Fruit fly (Drosophila melanogaster): Measurements from ENCODE around the gene IP3K1.

The IP3K1 gene

DNA sequence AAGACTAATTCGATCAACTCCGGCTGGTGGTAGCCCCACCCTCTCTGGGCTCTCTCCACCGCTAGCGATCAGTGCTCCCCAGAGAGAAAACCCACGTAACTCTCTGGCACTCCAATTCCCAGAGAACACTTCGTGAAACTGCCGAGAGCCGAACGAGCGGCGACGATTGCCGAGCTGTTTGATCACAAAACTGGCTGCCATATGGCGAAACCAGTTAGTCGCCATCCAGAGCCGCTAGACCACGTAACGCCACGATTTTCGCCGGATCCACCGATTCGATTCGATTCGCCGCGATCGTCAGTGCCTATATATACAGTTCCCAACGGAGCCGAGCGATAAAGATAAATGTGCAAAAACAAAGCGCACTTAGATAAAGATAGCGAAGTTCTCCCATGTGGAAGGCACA, at the start of gene IP3K1:
TSS of gene IP3K1 (plus strand) at position 209 of the 406 bp plus-strand sequence.
- TF ChIP-seq Ets98B (GFP tag; IDR thresholded peaks at IDR 0.05) (peak; percentile 76), fd96Ca (GFP tag; IDR thresholded peaks at IDR 0.05) (peak; percentile 76; the same call in 2 of the 3 replicates), CG9948 (tag; optimal IDR thresholded peaks at IDR 0.05) (no peak), CG10348 (GFP tag; IDR thresholded peaks at IDR 0.05) (no peak), rn (GFP tag; IDR thresholded peaks at IDR 0.05) (no peak), CG32121 (GFP tag; IDR thresholded peaks at IDR 0.05) (peak; percentile 80), Snoo (tag; optimal IDR thresholded peaks at IDR 0.05) (peak; percentile 29), EcR (GFP tag; optimal IDR thresholded peaks at IDR 0.05) (peak; percentile 95), CG8159 (tag; optimal IDR thresholded peaks at IDR 0.05) (peak; percentile 17), CG12605 (GFP tag; IDR thresholded peaks at IDR 0.05) (peak; percentile 69), CG14655 (GFP tag; optimal IDR thresholded peaks at IDR 0.05) (no peak), CG15710 (tag; optimal IDR thresholded peaks at IDR 0.05) (peak; percentile 26), CG4496 (GFP tag; IDR thresholded peaks at IDR 0.05) (peak; percentile 68), Pif1B (GFP tag; optimal IDR thresholded peaks at IDR 0.05) (peak; percentile 62), CG13204 (GFP tag; optimal IDR thresholded peaks at IDR 0.05) (peak; percentile 51), gl (tag; optimal IDR thresholded peaks at IDR 0.05) (peak; percentile 55), CG8301 (tag; optimal IDR thresholded peaks at IDR 0.05) (no peak), Pif1A (GFP tag; optimal IDR thresholded peaks at IDR 0.05) (peak; percentile 56), CG17806 (tag; optimal IDR thresholded peaks at IDR 0.05) (no peak), CG34367 (tag; optimal IDR thresholded peaks at IDR 0.05) (no peak), D1 (tag; optimal IDR thresholded peaks at IDR 0.05) (no peak)

DNA sequence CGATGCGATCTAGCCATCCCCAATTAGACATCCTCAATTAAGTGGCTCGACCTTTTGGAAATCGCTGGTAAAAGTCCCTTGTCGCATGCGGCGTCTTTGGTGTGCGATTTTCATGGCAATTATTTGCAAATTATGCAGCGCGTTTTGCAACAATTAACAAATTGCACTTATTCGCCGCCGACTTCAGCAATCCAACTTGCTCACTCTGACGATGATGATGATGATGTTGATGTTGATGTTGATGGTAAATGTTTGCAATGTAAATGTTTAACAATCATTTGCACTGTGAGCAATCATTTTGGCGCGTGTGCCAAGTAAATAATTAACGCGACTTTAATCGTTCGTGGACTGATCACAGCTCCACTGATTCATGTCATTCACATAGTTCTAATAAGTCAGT, 48.0 kb upstream of the IP3K1 start:
- TF ChIP-seq CG14655 (GFP tag; optimal IDR thresholded peaks at IDR 0.05): no peak
- no peak for TF ChIP-seq rn (GFP tag; IDR thresholded peaks at IDR 0.05)
- TF ChIP-seq Pif1B (GFP tag; optimal IDR thresholded peaks at IDR 0.05): no peak
- no peak for TF ChIP-seq CG13204 (GFP tag; optimal IDR thresholded peaks at IDR 0.05)
- TF ChIP-seq EcR (GFP tag; optimal IDR thresholded peaks at IDR 0.05): no peak
- TF ChIP-seq CG15710 (tag; optimal IDR thresholded peaks at IDR 0.05): no peak
- 0 out of 3 replicates have a peak, but pooled peaks have one; percentile 13 for TF ChIP-seq CG4496 (GFP tag; IDR thresholded peaks at IDR 0.05)
- no peak for TF ChIP-seq Ets98B (GFP tag; IDR thresholded peaks at IDR 0.05)
- no peak for TF ChIP-seq CG8301 (tag; optimal IDR thresholded peaks at IDR 0.05)
- no peak for TF ChIP-seq gl (tag; optimal IDR thresholded peaks at IDR 0.05)
- TF ChIP-seq CG9948 (tag; optimal IDR thresholded peaks at IDR 0.05): no peak
- peak; percentile 14 for TF ChIP-seq CG34367 (tag; optimal IDR thresholded peaks at IDR 0.05)
- no peak for TF ChIP-seq D1 (tag; optimal IDR thresholded peaks at IDR 0.05)
- TF ChIP-seq Pif1A (GFP tag; optimal IDR thresholded peaks at IDR 0.05): peak; percentile 40
- TF ChIP-seq CG12605 (GFP tag; IDR thresholded peaks at IDR 0.05): no peak
- no peak for TF ChIP-seq CG10348 (GFP tag; IDR thresholded peaks at IDR 0.05)
- TF ChIP-seq Snoo (tag; optimal IDR thresholded peaks at IDR 0.05): peak; percentile 15
- no peak for TF ChIP-seq CG32121 (GFP tag; IDR thresholded peaks at IDR 0.05)
- peak; percentile 5 for TF ChIP-seq CG8159 (tag; optimal IDR thresholded peaks at IDR 0.05)
- no peak for TF ChIP-seq CG17806 (tag; optimal IDR thresholded peaks at IDR 0.05)

DNA sequence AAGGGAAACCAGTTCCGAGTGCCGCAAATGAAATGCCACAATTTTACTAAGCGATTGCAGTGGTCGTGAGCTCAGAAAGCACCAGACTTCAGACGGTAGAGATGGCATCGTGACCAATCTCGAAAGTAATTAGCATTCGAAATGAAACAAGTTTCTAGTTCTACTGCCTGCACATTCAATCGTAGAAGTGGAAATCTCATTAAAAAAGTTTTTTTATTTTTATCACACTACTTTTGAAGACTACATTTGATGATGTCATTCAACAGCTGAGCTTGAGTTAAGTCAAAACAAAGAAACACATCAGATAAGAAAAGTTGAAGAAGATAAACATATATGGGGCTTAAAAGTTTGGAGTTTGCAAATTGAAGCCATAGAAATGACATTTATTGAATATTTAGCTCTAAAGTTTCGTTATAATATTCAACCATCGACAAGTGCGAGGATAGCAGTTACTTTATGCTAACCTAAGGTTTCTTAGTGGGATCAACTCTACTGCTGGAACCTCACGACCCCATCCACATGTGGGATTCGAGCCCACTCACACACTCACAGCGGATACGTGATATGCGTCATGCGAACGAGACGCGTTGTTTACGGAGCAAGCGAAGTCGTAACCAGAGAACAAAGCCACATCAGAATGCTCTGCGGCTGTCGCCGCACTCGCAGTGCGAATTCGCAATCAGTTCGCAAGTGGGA, 46.0 kb upstream of the IP3K1 start, which contains the start of gene CG13117:
TSS of gene CG13117 (plus strand) at position 646 of the 696 bp plus-strand sequence.
- TF ChIP-seq CG12605 (GFP tag; IDR thresholded peaks at IDR 0.05) (peak; percentile 20; the same call in 1 of the 2 replicates), CG17806 (tag; optimal IDR thresholded peaks at IDR 0.05) (peak; percentile 2), CG14655 (GFP tag; optimal IDR thresholded peaks at IDR 0.05) (peak; percentile 62), CG32121 (GFP tag; IDR thresholded peaks at IDR 0.05) (no peak), CG15710 (tag; optimal IDR thresholded peaks at IDR 0.05) (peak; percentile 55), CG9948 (tag; optimal IDR thresholded peaks at IDR 0.05) (peak; percentile 3), gl (tag; optimal IDR thresholded peaks at IDR 0.05) (no peak), EcR (GFP tag; optimal IDR thresholded peaks at IDR 0.05) (no peak), CG4496 (GFP tag; IDR thresholded peaks at IDR 0.05) (peak; percentile 32; the same call in 1 of the 3 replicates), Ets98B (GFP tag; IDR thresholded peaks at IDR 0.05) (peak; percentile 62), rn (GFP tag; IDR thresholded peaks at IDR 0.05) (no peak), CG8159 (tag; optimal IDR thresholded peaks at IDR 0.05) (peak; percentile 58), Snoo (tag; optimal IDR thresholded peaks at IDR 0.05) (peak; percentile 11), CG8301 (tag; optimal IDR thresholded peaks at IDR 0.05) (peak; percentile 49), CG13204 (GFP tag; optimal IDR thresholded peaks at IDR 0.05) (no peak), Pif1A (GFP tag; optimal IDR thresholded peaks at IDR 0.05) (peak; percentile 5), D1 (tag; optimal IDR thresholded peaks at IDR 0.05) (no peak)

DNA sequence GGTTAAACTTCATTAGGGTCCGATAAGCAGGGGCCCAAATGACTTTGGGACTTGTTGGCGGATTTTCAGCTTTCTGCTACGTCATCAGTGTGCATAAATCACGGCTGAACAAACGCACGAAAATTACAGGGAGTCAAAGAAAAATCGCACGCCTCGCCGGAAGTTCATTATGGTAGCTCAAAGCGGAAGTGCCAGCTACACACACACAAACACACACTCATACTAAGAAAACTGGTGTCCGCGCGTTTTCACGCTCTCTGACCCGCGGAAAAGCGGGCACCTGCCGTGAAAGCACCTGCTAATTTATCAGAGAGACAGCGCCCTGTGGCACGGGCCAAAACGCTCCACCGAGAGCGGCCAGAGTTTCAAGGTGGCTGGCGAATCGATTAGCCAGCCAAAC, 44.8 kb upstream of the IP3K1 start:
- TF ChIP-seq CG34367 (tag; optimal IDR thresholded peaks at IDR 0.05): no peak
- TF ChIP-seq Pif1A (GFP tag; optimal IDR thresholded peaks at IDR 0.05): no peak
- no peak for TF ChIP-seq Pif1B (GFP tag; optimal IDR thresholded peaks at IDR 0.05)
- TF ChIP-seq CG14655 (GFP tag; optimal IDR thresholded peaks at IDR 0.05): no peak
- TF ChIP-seq CG4496 (GFP tag; IDR thresholded peaks at IDR 0.05): no peak
- TF ChIP-seq CG8301 (tag; optimal IDR thresholded peaks at IDR 0.05): no peak
- no peak for TF ChIP-seq CG15710 (tag; optimal IDR thresholded peaks at IDR 0.05)
- TF ChIP-seq CG8159 (tag; optimal IDR thresholded peaks at IDR 0.05): no peak
- no peak for TF ChIP-seq CG13204 (GFP tag; optimal IDR thresholded peaks at IDR 0.05)
- TF ChIP-seq fd96Ca (GFP tag; IDR thresholded peaks at IDR 0.05): no peak
- no peak for TF ChIP-seq Snoo (tag; optimal IDR thresholded peaks at IDR 0.05)
- no peak for TF ChIP-seq CG17806 (tag; optimal IDR thresholded peaks at IDR 0.05)
- no peak for TF ChIP-seq rn (GFP tag; IDR thresholded peaks at IDR 0.05)
- no peak for TF ChIP-seq EcR (GFP tag; optimal IDR thresholded peaks at IDR 0.05)
- TF ChIP-seq CG10348 (GFP tag; IDR thresholded peaks at IDR 0.05): no peak
- TF ChIP-seq CG32121 (GFP tag; IDR thresholded peaks at IDR 0.05): no peak
- no peak for TF ChIP-seq CG12605 (GFP tag; IDR thresholded peaks at IDR 0.05)

DNA sequence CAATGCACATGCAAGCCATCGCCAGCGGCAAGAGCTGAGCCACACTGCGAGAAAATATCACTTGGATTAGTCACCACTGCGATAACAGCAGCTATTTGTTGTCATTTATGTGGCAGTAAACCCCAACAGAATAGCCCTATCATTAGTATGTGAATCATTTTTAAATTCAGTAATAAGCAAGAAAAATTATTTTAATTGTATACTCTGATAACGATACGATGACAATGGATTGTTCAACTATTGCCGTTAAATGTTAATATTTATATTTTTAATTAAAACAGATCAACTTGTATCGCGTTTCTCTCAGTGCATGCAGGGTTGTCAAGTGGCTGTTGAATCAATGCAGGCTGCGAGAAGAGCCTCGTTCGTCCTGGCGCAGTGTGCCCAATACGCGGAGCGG, 44.4 kb upstream of the IP3K1 start:
- TF ChIP-seq rn (GFP tag; IDR thresholded peaks at IDR 0.05) (no peak; the same call in 1 of the 2 replicates), Pif1A (GFP tag; optimal IDR thresholded peaks at IDR 0.05) (no peak), CG14655 (GFP tag; optimal IDR thresholded peaks at IDR 0.05) (peak; percentile 59), D1 (tag; optimal IDR thresholded peaks at IDR 0.05) (no peak), CG15710 (tag; optimal IDR thresholded peaks at IDR 0.05) (peak; percentile 42), gl (tag; optimal IDR thresholded peaks at IDR 0.05) (no peak), Ets98B (GFP tag; IDR thresholded peaks at IDR 0.05) (no peak), CG12605 (GFP tag; IDR thresholded peaks at IDR 0.05) (no peak), Snoo (tag; optimal IDR thresholded peaks at IDR 0.05) (no peak), CG13204 (GFP tag; optimal IDR thresholded peaks at IDR 0.05) (no peak), CG8159 (tag; optimal IDR thresholded peaks at IDR 0.05) (peak; percentile 61), CG32121 (GFP tag; IDR thresholded peaks at IDR 0.05) (peak; percentile 17; the same call in 1 of the 2 replicates), CG8301 (tag; optimal IDR thresholded peaks at IDR 0.05) (peak; percentile 49), CG17806 (tag; optimal IDR thresholded peaks at IDR 0.05) (peak; percentile 47), fd96Ca (GFP tag; IDR thresholded peaks at IDR 0.05) (peak; percentile 59; the same call in 2 of the 3 replicates), EcR (GFP tag; optimal IDR thresholded peaks at IDR 0.05) (no peak), CG34367 (tag; optimal IDR thresholded peaks at IDR 0.05) (no peak), Pif1B (GFP tag; optimal IDR thresholded peaks at IDR 0.05) (no peak), CG9948 (tag; optimal IDR thresholded peaks at IDR 0.05) (peak; percentile 37), CG10348 (GFP tag; IDR thresholded peaks at IDR 0.05) (no peak), CG4496 (GFP tag; IDR thresholded peaks at IDR 0.05) (peak; percentile 44; the same call in 1 of the 3 replicates)
